Worm (Caenorhabditis elegans) whole organism, L4 larva: Measurements from ENCODE around the gene Y69A2AL.2.

Experiments used
- ceh-28 ChIP-seq: fragments of 150-350 bp; optimal IDR thresholded peaks from 2 replicates; lab custom pipeline; 2014; ENCODE audit warnings: missing biosample characterization, missing genetic modification reagents, missing genetic modification characterization
- duxl-1 ChIP-seq: sonication (generic microtip); optimal IDR thresholded peaks from 2 replicates; lab custom pipeline; 2016; ENCODE audit warnings: mild to moderate bottlenecking, missing genetic modification characterization, moderate library complexity, missing compliant biosample characterization; ENCODE audit not compliant: poor library complexity

Y69A2AL.2 gene

DNA sequence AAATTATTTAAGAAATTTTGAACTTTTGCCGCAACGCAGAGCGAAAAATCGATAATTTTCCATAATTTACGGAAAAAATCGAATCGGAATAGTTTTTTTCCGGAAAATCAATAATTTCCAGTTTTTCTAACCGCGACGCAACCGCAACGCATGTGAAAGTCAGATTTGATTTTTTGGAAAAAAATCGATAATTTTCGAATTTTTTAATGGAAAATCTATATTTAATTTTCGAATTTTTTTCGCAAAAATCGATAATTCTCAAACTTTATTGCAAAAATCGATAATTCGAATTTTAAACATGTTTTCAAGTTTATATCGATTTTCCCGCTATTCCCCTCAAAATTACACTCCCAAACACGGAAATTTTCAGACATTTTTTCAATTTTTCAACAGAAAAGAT is 48.2 kb downstream of the Y69A2AL.2 start:
- TF ChIP-seq duxl-1, result no peak
- TF ChIP-seq ceh-28 (tag; lab: Kevin White, UChicago), result peak; percentile 77
